Worm (Caenorhabditis elegans) whole organism, early embryonic: Measurements from ENCODE around the gene T03F6.9.

Experiments used
- F13C5.2 ChIP-seq: sonication (generic microtip); optimal IDR thresholded peaks from 2 replicates; lab custom pipeline; 2017; ENCODE audit warnings: mild to moderate bottlenecking, missing genetic modification characterization, inconsistent platforms, missing compliant biosample characterization
- aly-1 ChIP-seq: sonication (generic microtip); optimal IDR thresholded peaks from 2 replicates; lab custom pipeline; 2016; ENCODE audit warnings: missing genetic modification characterization, missing compliant biosample characterization
- ama-1 ChIP-seq: fragments of 150-350 bp; optimal IDR thresholded peaks from 2 replicates; lab custom pipeline; 2014
- flt-1 ChIP-seq: fragments of 200-800 bp; sonication (Bioruptor generic); IDR thresholded peaks from 2 replicates; pipeline ENCODE4 v1.3.6; 2022; ENCODE audit warnings: missing genetic modification characterization, missing compliant biosample characterization
- pes-1 ChIP-seq: fragments of 200-800 bp; sonication (Bioruptor generic); IDR thresholded peaks from 2 replicates; pipeline ENCODE4 v1.3.6; 2022; ENCODE audit warnings: missing genetic modification reagents, missing genetic modification characterization, missing compliant biosample characterization
- tbx-11 ChIP-seq: fragments of 200-800 bp; sonication (Bioruptor generic); IDR thresholded peaks from 2 replicates; pipeline ENCODE4 v1.3.6; 2022; ENCODE audit warnings: missing genetic modification characterization, missing compliant biosample characterization

DNA sequence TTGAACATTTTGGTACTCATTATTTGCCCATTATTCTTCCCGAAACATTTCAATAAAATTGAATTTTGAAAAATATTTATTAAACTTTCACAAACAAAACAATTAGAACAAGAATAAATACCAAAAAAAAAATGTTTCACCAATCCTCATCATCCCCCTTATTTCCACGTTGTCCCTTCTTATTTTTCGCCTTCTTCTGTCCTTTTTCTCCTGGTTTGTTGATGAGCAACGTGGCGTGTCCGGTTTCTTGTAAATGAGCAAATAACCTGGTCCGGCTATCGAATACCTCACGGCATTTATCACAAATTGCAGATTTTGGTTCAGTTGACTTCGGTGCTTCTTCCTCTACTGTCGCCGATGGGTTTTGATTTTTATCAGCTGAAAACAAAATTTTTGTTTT, 19.9 kb upstream of the T03F6.9 start:
- TF ChIP-seq F13C5.2 (tag; lab: Kevin White, UChicago) (no peak), tbx-11 (GFP tag; lab: Robert Waterston, UW) (no peak), flt-1 (GFP tag; lab: Robert Waterston, UW) (no peak), aly-1 (tag; lab: Kevin White, UChicago) (no peak), ama-1 (no peak), pes-1 (no peak)
